Worm (Caenorhabditis elegans): ENCODE data around the gene F02D10.2.

- no peak for TF ChIP-seq nhr-48 (tag; optimal IDR thresholded peaks at IDR 0.05)
- TF ChIP-seq egl-27 (tag; optimal IDR thresholded peaks at IDR 0.05), result no peak
- no peak for TF ChIP-seq nhr-77 (tag; optimal IDR thresholded peaks at IDR 0.05)
- no peak for TF ChIP-seq mdl-1 (tag; optimal IDR thresholded peaks at IDR 0.05)
- TF ChIP-seq ztf-11 (tag; optimal IDR thresholded peaks at IDR 0.05), result no peak
- TF ChIP-seq nhr-11 (tag; optimal IDR thresholded peaks at IDR 0.05), result no peak
- TF ChIP-seq F49E8.2 (tag; optimal IDR thresholded peaks at IDR 0.05; ENCODE audit: borderline replicate concordance), result no peak
- TF ChIP-seq dpl-1 (GFP tag; optimal IDR thresholded peaks at IDR 0.05), result no peak
- TF ChIP-seq fkh-10 (GFP tag; optimal IDR thresholded peaks at IDR 0.05), result no peak
- no peak for TF ChIP-seq mxl-2 (GFP tag; conservative IDR thresholded peaks at IDR 0.05)
- TF ChIP-seq ces-1 (GFP tag; optimal IDR thresholded peaks at IDR 0.05), result no peak
- TF ChIP-seq nhr-28 (tag; optimal IDR thresholded peaks at IDR 0.05), result no peak
Measured at ce11 chrX:13417479-13417878, 46.2 kb downstream of the F02D10.2 start.

Measured in whole organism, L4 larva.